Worm (Caenorhabditis elegans): Measurements from ENCODE around the gene mrps-16.

mrps-16 gene

ce11 chrII:5487844-5488243 is 13.7 kb downstream of the mrps-16 start, which contains the start of gene nep-5:
TSS of gene nep-5 (plus strand) at chrII:5488144.
- TF ChIP-seq nhr-10 (tag; optimal IDR thresholded peaks at IDR 0.05) (no peak), R02D3.7 (tag; optimal IDR thresholded peaks at IDR 0.05) (no peak), ztf-1 (GFP tag; conservative IDR thresholded peaks at IDR 0.05) (no peak), mbf-1 (tag; optimal IDR thresholded peaks at IDR 0.05) (no peak), crh-2 (tag; optimal IDR thresholded peaks at IDR 0.05) (no peak), elt-1 (tag; optimal IDR thresholded peaks at IDR 0.05) (no peak), sem-4 (tag; optimal IDR thresholded peaks at IDR 0.05) (no peak), blmp-1 (tag; optimal IDR thresholded peaks at IDR 0.05; ENCODE audit: insufficient read depth) (no peak)

- no peak for TF ChIP-seq ztf-11 (tag; optimal IDR thresholded peaks at IDR 0.05)
- TF ChIP-seq mdl-1 (tag; optimal IDR thresholded peaks at IDR 0.05) = no peak
- no peak for TF ChIP-seq blmp-1 (tag; optimal IDR thresholded peaks at IDR 0.05; ENCODE audit: insufficient read depth)
- TF ChIP-seq nhr-6 (tag; optimal IDR thresholded peaks at IDR 0.05) = no peak
- no peak for TF ChIP-seq nhr-10 (tag; optimal IDR thresholded peaks at IDR 0.05)
- TF ChIP-seq alr-1 (tag; optimal IDR thresholded peaks at IDR 0.05) = no peak
- no peak for TF ChIP-seq unc-62 (GFP tag; optimal IDR thresholded peaks at IDR 0.05)
- TF ChIP-seq unc-39 (tag; optimal IDR thresholded peaks at IDR 0.05) = no peak
- TF ChIP-seq elt-1 (tag; optimal IDR thresholded peaks at IDR 0.05) = no peak
- no peak for TF ChIP-seq ztf-1 (GFP tag; conservative IDR thresholded peaks at IDR 0.05)
- no peak for TF ChIP-seq sma-9 (GFP tag; optimal IDR thresholded peaks at IDR 0.05)
- no peak for TF ChIP-seq sma-9 (tag; optimal IDR thresholded peaks at IDR 0.05)
- no peak for TF ChIP-seq aly-2 (tag; optimal IDR thresholded peaks at IDR 0.05)
- no peak for TF ChIP-seq fos-1 (tag; optimal IDR thresholded peaks at IDR 0.05)
Measured at ce11 chrII:5494405-5494804, 20.2 kb downstream of the mrps-16 start, which contains the start of gene F12A10.6. TSS of gene F12A10.6 (minus strand) at chrII:5494505.

- peak; percentile 4 for TF ChIP-seq fos-1 (tag; optimal IDR thresholded peaks at IDR 0.05)
- peak; percentile 1 for TF ChIP-seq nhr-21 (tag; optimal IDR thresholded peaks at IDR 0.05)
- TF ChIP-seq nhr-11 (tag; optimal IDR thresholded peaks at IDR 0.05) = no peak
- no peak for TF ChIP-seq lin-11 (tag; optimal IDR thresholded peaks at IDR 0.05)
- peak; percentile 1 for TF ChIP-seq sma-3 (GFP tag; optimal IDR thresholded peaks at IDR 0.05)
Measured at ce11 chrII:5496375-5496774, 22.2 kb downstream of the mrps-16 start, which contains the start of gene F12A10.1. TSS of gene F12A10.1 (plus strand) at chrII:5496540.

- no peak for TF ChIP-seq egl-27 (tag; optimal IDR thresholded peaks at IDR 0.05)
Measured at ce11 chrII:5497541-5497940, 23.4 kb downstream of the mrps-16 start.

ce11 chrII:5498156-5498739 is 24.1 kb downstream of the mrps-16 start, which contains the start of the genes suex-1 and F12A10.9:
TSS of gene suex-1 (minus strand) at chrII:5498256.
TSS of gene F12A10.9 (plus strand) at chrII:5498689.
- TF ChIP-seq zag-1 (tag; optimal IDR thresholded peaks at IDR 0.05) = no peak
- no peak for TF ChIP-seq Y55F3AM.14 (GFP tag; optimal IDR thresholded peaks at IDR 0.05)
- no peak for TF ChIP-seq lsy-2 (tag; optimal IDR thresholded peaks at IDR 0.05)
- TF ChIP-seq mbf-1 (tag; optimal IDR thresholded peaks at IDR 0.05) = no peak
- no peak for TF ChIP-seq nhr-23 (tag; optimal IDR thresholded peaks at IDR 0.05)
- no peak for TF ChIP-seq lin-11 (tag; optimal IDR thresholded peaks at IDR 0.05)
- TF ChIP-seq elt-1 (tag; optimal IDR thresholded peaks at IDR 0.05) = no peak
- no peak for TF ChIP-seq ceh-82 (tag; optimal IDR thresholded peaks at IDR 0.05)
- TF ChIP-seq sma-9 (GFP tag; optimal IDR thresholded peaks at IDR 0.05) = no peak
- TF ChIP-seq sma-9 (tag; optimal IDR thresholded peaks at IDR 0.05) = no peak
- TF ChIP-seq nhr-129 (tag; optimal IDR thresholded peaks at IDR 0.05) = no peak
- TF ChIP-seq lin-39 (tag; optimal IDR thresholded peaks at IDR 0.05) = no peak

ce11 chrII:5500470-5500869 is 26.3 kb downstream of the mrps-16 start, which contains the start of gene fzy-1:
TSS of gene fzy-1 (plus strand) at chrII:5500770.
- TF ChIP-seq R02D3.7 (tag; optimal IDR thresholded peaks at IDR 0.05) = no peak
- TF ChIP-seq F13H6.1 (tag; optimal IDR thresholded peaks at IDR 0.05) = no peak
- no peak for TF ChIP-seq lin-11 (tag; optimal IDR thresholded peaks at IDR 0.05)
- TF ChIP-seq alr-1 (tag; optimal IDR thresholded peaks at IDR 0.05) = no peak
- no peak for TF ChIP-seq unc-39 (tag; optimal IDR thresholded peaks at IDR 0.05)
- no peak for TF ChIP-seq nhr-23 (tag; optimal IDR thresholded peaks at IDR 0.05)
- no peak for TF ChIP-seq elt-1 (tag; optimal IDR thresholded peaks at IDR 0.05)
- no peak for TF ChIP-seq blmp-1 (tag; optimal IDR thresholded peaks at IDR 0.05; ENCODE audit: insufficient read depth)
- no peak for TF ChIP-seq snpc-4 (tag; optimal IDR thresholded peaks at IDR 0.05)
- no peak for TF ChIP-seq ztf-1 (GFP tag; conservative IDR thresholded peaks at IDR 0.05)
- TF ChIP-seq unc-55 (GFP tag; optimal IDR thresholded peaks at IDR 0.05) = no peak
- TF ChIP-seq fos-1 (tag; optimal IDR thresholded peaks at IDR 0.05) = no peak
- TF ChIP-seq nhr-77 (tag; optimal IDR thresholded peaks at IDR 0.05) = no peak
- TF ChIP-seq ZK546.5 (tag; optimal IDR thresholded peaks at IDR 0.05) = no peak
- no peak for TF ChIP-seq zag-1 (tag; optimal IDR thresholded peaks at IDR 0.05)
- no peak for TF ChIP-seq skn-1 (tag; optimal IDR thresholded peaks at IDR 0.05)
- TF ChIP-seq sem-4 (tag; optimal IDR thresholded peaks at IDR 0.05) = no peak

Data from whole organism, L2 larva.